Fruit fly (Drosophila melanogaster): ENCODE results near the gene ksh.

DNA sequence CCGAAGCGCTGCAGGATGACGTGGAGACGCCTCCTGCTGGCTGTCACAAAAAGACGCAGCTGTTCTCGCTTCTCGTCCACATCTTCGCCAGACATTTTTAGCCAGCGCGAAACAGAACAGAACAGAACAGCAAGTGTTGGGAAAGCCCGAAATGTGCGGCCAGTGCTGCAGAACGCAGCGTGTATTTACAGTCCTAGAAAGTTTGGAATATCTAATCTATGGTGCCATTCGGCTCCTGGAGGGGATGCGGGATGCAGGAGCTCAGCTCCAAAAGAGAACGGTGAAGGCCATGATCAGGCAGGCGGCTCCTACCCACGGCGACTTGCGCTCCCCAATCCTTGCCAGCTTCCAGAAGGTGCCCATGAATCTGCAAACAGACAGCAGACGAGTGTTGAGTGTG, 507 bp downstream of the ksh start, which contains the start of gene CG12204:
- TF ChIP-seq EcR (GFP tag; optimal IDR thresholded peaks at IDR 0.05): no peak
- no peak for TF ChIP-seq CG8478 (optimal IDR thresholded peaks at IDR 0.05)

Measured in whole organism.